Worm (Caenorhabditis elegans): ENCODE measurements around the gene his-48.

DNA sequence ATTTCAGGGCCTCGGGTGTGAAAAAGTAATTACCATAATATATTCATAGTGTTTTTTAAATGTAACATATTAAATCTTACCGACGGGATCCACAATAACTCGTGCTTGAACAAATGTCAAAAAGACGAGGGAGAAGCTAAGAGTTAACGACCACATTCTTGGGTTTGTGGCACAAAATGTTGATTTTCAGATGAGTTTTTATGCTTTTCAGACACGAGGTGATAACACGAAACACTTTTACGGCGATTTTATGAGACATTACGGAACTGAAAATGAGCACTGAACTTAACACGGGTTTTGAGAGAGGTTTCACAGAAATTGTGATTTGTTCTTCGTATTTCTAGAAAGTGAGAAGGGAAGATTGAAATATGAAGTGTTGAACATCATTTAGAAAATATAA, 18.0 kb upstream of the his-48 start, which contains the start of gene B0035.13:
- TF ChIP-seq mep-1 (tag; optimal IDR thresholded peaks at IDR 0.05) (no peak), elt-3 (tag; optimal IDR thresholded peaks at IDR 0.05) (no peak), nhr-237 (tag; optimal IDR thresholded peaks at IDR 0.05) (no peak), zip-8 (tag; optimal IDR thresholded peaks at IDR 0.05) (no peak), ham-2 (GFP tag; optimal IDR thresholded peaks at IDR 0.05) (no peak), nhr-12 (tag; optimal IDR thresholded peaks at IDR 0.05) (no peak), unc-62 (GFP tag; optimal IDR thresholded peaks at IDR 0.05) (no peak), ztf-11 (tag; optimal IDR thresholded peaks at IDR 0.05) (no peak), unc-39 (tag; optimal IDR thresholded peaks at IDR 0.05) (no peak), unc-120 (tag; optimal IDR thresholded peaks at IDR 0.05; ENCODE audit: poor library complexity, severe bottlenecking) (no peak), nhr-28 (tag; optimal IDR thresholded peaks at IDR 0.05) (no peak)
